Fruit fly (Drosophila melanogaster): Measurements from ENCODE around the gene Arpc3B.
A peak's percentile ranks its signal among the peaks of the same experiment; 100 is the strongest.

Arpc3B gene

dm6 chrX:17125017-17125821, 19.6 kb upstream of the Arpc3B start (continued):
- TF ChIP-seq Eip74EF (GFP tag; optimal IDR thresholded peaks at IDR 0.05), result peak in 1 of 2 experiments; percentile 70
- peak; percentile 56 for TF ChIP-seq CG5953 (GFP tag; IDR thresholded peaks at IDR 0.05)
- TF ChIP-seq CG18476 (GFP tag; optimal IDR thresholded peaks at IDR 0.05), result peak; percentile 49
- no peak for TF ChIP-seq gfzf (GFP tag; optimal IDR thresholded peaks at IDR 0.05)
- TF ChIP-seq grau (tag; optimal IDR thresholded peaks at IDR 0.05), result peak; percentile 68
- no peak for TF ChIP-seq Lhr (GFP tag; optimal IDR thresholded peaks at IDR 0.05)
- peak; percentile 39; the same call in 1 of the 2 replicates for TF ChIP-seq ara (GFP tag; IDR thresholded peaks at IDR 0.05)
- peak; percentile 45 for TF ChIP-seq CG11723 (GFP tag; optimal IDR thresholded peaks at IDR 0.05)
- TF ChIP-seq sens (GFP tag), result peak; percentile 81
- TF ChIP-seq NFAT (GFP tag; IDR thresholded peaks at IDR 0.05), result peak; percentile 16; the same call in 1 of the 2 replicates
- TF ChIP-seq HLH54F (GFP tag; optimal IDR thresholded peaks at IDR 0.05), result peak; percentile 1
- TF ChIP-seq Lpt (GFP tag; optimal IDR thresholded peaks at IDR 0.05), result no peak
- TF ChIP-seq ash1 (GFP tag; optimal IDR thresholded peaks at IDR 0.05), result no peak
- TF ChIP-seq tx (GFP tag; optimal IDR thresholded peaks at IDR 0.05), result peak; percentile 22
- peak; percentile 11 for TF ChIP-seq CG5245 (GFP tag; optimal IDR thresholded peaks at IDR 0.05)
- peak; percentile 77 for TF ChIP-seq unpg (GFP tag; optimal IDR thresholded peaks at IDR 0.05)
- TF ChIP-seq Chrac-16 (GFP tag; optimal IDR thresholded peaks at IDR 0.05), result peak; percentile 20
- TF ChIP-seq z (GFP tag; IDR thresholded peaks at IDR 0.05), result no peak
- no peak for TF ChIP-seq NC2β (GFP tag; optimal IDR thresholded peaks at IDR 0.05)
- no peak for TF ChIP-seq CG7987 (GFP tag; optimal IDR thresholded peaks at IDR 0.05)
- peak; percentile 73 for TF ChIP-seq CG2120 (GFP tag; optimal IDR thresholded peaks at IDR 0.05)
- peak; percentile 37; the same call in 1 of the 2 replicates for TF ChIP-seq CG1024 (GFP tag; IDR thresholded peaks at IDR 0.05)
- peak; percentile 62 for TF ChIP-seq kah (GFP tag; optimal IDR thresholded peaks at IDR 0.05)
- TF ChIP-seq sr (GFP tag; IDR thresholded peaks at IDR 0.05), result no peak
- TF ChIP-seq CG10274 (GFP tag; optimal IDR thresholded peaks at IDR 0.05), result peak; percentile 8
- no peak for TF ChIP-seq emc (GFP tag; optimal IDR thresholded peaks at IDR 0.05)
- no peak for TF ChIP-seq fu2 (GFP tag; optimal IDR thresholded peaks at IDR 0.05)
- peak; percentile 18 for TF ChIP-seq grn (GFP tag; optimal IDR thresholded peaks at IDR 0.05)
- no peak for TF ChIP-seq gcm2 (GFP tag; optimal IDR thresholded peaks at IDR 0.05)
- peak; percentile 44 for TF ChIP-seq CG11696 (GFP tag; IDR thresholded peaks at IDR 0.05)
- no peak for TF ChIP-seq CG8478 (optimal IDR thresholded peaks at IDR 0.05)
- peak; percentile 35; the same call in 1 of the 3 replicates for TF ChIP-seq Optix (GFP tag; IDR thresholded peaks at IDR 0.05)
- TF ChIP-seq Hsf (GFP tag; optimal IDR thresholded peaks at IDR 0.05), result peak; percentile 50
- peak; percentile 90; the same call in 2 of the 3 replicates for TF ChIP-seq mld (GFP tag; IDR thresholded peaks at IDR 0.05; ENCODE audit: partially characterized antibody)
- no peak for TF ChIP-seq CG8290 (GFP tag; optimal IDR thresholded peaks at IDR 0.05)
- TF ChIP-seq CG8290 (tag; optimal IDR thresholded peaks at IDR 0.05), result peak in 1 of 2 experiments; percentile 37
- peak; percentile 45 for TF ChIP-seq Abd-B (GFP tag; optimal IDR thresholded peaks at IDR 0.05)
- TF ChIP-seq insv (GFP tag; optimal IDR thresholded peaks at IDR 0.05), result no peak
- TF ChIP-seq ci (GFP tag; IDR thresholded peaks at IDR 0.05), result peak; percentile 73
- peak; percentile 67 for TF ChIP-seq tap (tag; optimal IDR thresholded peaks at IDR 0.05)
- peak; percentile 24 for TF ChIP-seq Hmx (GFP tag; optimal IDR thresholded peaks at IDR 0.05)
- peak; percentile 83 for TF ChIP-seq Rfx (GFP tag; IDR thresholded peaks at IDR 0.05)
- TF ChIP-seq HLH3B (GFP tag; IDR thresholded peaks at IDR 0.05), result peak; percentile 76
- TF ChIP-seq en (GFP tag; optimal IDR thresholded peaks at IDR 0.05), result no peak
- TF ChIP-seq Ptx1 (GFP tag; IDR thresholded peaks at IDR 0.05), result peak; percentile 81
- TF ChIP-seq lov (optimal IDR thresholded peaks at IDR 0.05), result no peak
- no peak for TF ChIP-seq lov (GFP tag; IDR thresholded peaks at IDR 0.05)
- TF ChIP-seq row (GFP tag; IDR thresholded peaks at IDR 0.05), result peak; percentile 95
- peak; percentile 26; the same call in 1 of the 2 replicates for TF ChIP-seq Drgx (GFP tag; IDR thresholded peaks at IDR 0.05)
- TF ChIP-seq Sox102F (GFP tag; optimal IDR thresholded peaks at IDR 0.05), result peak; percentile 64
- TF ChIP-seq sug (tag; optimal IDR thresholded peaks at IDR 0.05), result peak; percentile 60

Data from whole organism, embryonic.